Fruit fly (Drosophila melanogaster) whole organism, pupa: ENCODE results near the gene fz.

ENCODE experiments used
- CG10348 ChIP-seq: fragments of 200-800 bp; sonication (Bioruptor generic); IDR thresholded peaks from 2 replicates; pipeline ENCODE4 v1.3.6; 2022; ENCODE audit warnings: missing biosample characterization, missing genetic modification characterization
- CG12605 ChIP-seq: fragments of 200-800 bp; sonication (Bioruptor generic); IDR thresholded peaks from 2 replicates; pipeline ENCODE4 v1.3.6; 2022; ENCODE audit warnings: missing biosample characterization, missing genetic modification characterization
- CG13204 ChIP-seq: fragments of 200-800 bp; sonication (Bioruptor generic); optimal IDR thresholded peaks from 2 replicates; lab custom pipeline; 2018; ENCODE audit warnings: missing biosample characterization, mild to moderate bottlenecking, missing genetic modification characterization, moderate library complexity
- CG14655 ChIP-seq: fragments of 200-800 bp; sonication (Bioruptor generic); optimal IDR thresholded peaks from 3 replicates; lab custom pipeline; 2017; ENCODE audit warnings: mild to moderate bottlenecking, missing biosample characterization, missing genetic modification reagents, missing genetic modification characterization
- CG15710 ChIP-seq: fragments of 200-800 bp; sonication (Bioruptor generic); optimal IDR thresholded peaks from 2 replicates; lab custom pipeline; 2018; ENCODE audit warnings: missing biosample characterization, mild to moderate bottlenecking, missing genetic modification characterization, moderate library complexity
- CG17806 ChIP-seq: fragments of 200-800 bp; sonication (Bioruptor generic); optimal IDR thresholded peaks from 2 replicates; lab custom pipeline; 2018; ENCODE audit warnings: missing biosample characterization, mild to moderate bottlenecking, missing genetic modification characterization, moderate library complexity
- CG32121 ChIP-seq: fragments of 200-800 bp; sonication (Bioruptor generic); IDR thresholded peaks from 2 replicates; pipeline ENCODE4 v1.3.6; 2022; ENCODE audit warnings: missing biosample characterization, missing genetic modification characterization
- CG34367 ChIP-seq: fragments of 200-800 bp; sonication (Bioruptor generic); optimal IDR thresholded peaks from 2 replicates; lab custom pipeline; 2018; ENCODE audit warnings: missing biosample characterization, mild to moderate bottlenecking, missing genetic modification characterization
- CG4496 ChIP-seq: fragments of 200-800 bp; sonication (Bioruptor generic); IDR thresholded peaks from 3 replicates; pipeline ENCODE4 v1.3.6; 2022; ENCODE audit warnings: missing biosample characterization, missing genetic modification characterization
- CG8159 ChIP-seq: fragments of 200-800 bp; sonication (Bioruptor generic); optimal IDR thresholded peaks from 3 replicates; lab custom pipeline; 2018; ENCODE audit warnings: missing biosample characterization, mild to moderate bottlenecking, missing genetic modification characterization, moderate library complexity
- CG8301 ChIP-seq: fragments of 200-800 bp; sonication (Bioruptor generic); optimal IDR thresholded peaks from 2 replicates; lab custom pipeline; 2018; ENCODE audit warnings: missing biosample characterization, mild to moderate bottlenecking, missing genetic modification characterization
- CG9948 ChIP-seq: fragments of 200-800 bp; sonication (Bioruptor generic); optimal IDR thresholded peaks from 2 replicates; lab custom pipeline; 2018; ENCODE audit warnings: missing biosample characterization, mild to moderate bottlenecking, missing genetic modification characterization, moderate library complexity
- D1 ChIP-seq: fragments of 200-800 bp; sonication (Bioruptor generic); optimal IDR thresholded peaks from 2 replicates; lab custom pipeline; 2018; ENCODE audit warnings: missing biosample characterization, mild to moderate bottlenecking, missing genetic modification characterization, moderate library complexity
- EcR ChIP-seq: fragments of 200-800 bp; sonication (Bioruptor generic); optimal IDR thresholded peaks from 3 replicates; lab custom pipeline; 2019; ENCODE audit warnings: missing biosample characterization, missing genetic modification characterization, mild to moderate bottlenecking, moderate library complexity, missing genetic modification reagents
- Ets98B ChIP-seq: fragments of 200-800 bp; sonication (Bioruptor generic); IDR thresholded peaks from 2 replicates; pipeline ENCODE4 v1.3.6; 2022; ENCODE audit warnings: missing biosample characterization, missing genetic modification characterization
- Pif1A ChIP-seq: fragments of 200-800 bp; sonication (Bioruptor generic); optimal IDR thresholded peaks from 3 replicates; lab custom pipeline; 2016; ENCODE audit warnings: missing biosample characterization, missing genetic modification characterization
- Pif1B ChIP-seq: fragments of 200-800 bp; sonication (Bioruptor generic); optimal IDR thresholded peaks from 3 replicates; lab custom pipeline; 2016; ENCODE audit warnings: missing biosample characterization, missing genetic modification characterization
- Snoo ChIP-seq: fragments of 200-800 bp; sonication (Bioruptor generic); optimal IDR thresholded peaks from 3 replicates; lab custom pipeline; 2017; ENCODE audit warnings: missing biosample characterization, mild to moderate bottlenecking, missing genetic modification characterization, inconsistent platforms
- fd96Ca ChIP-seq: fragments of 200-800 bp; sonication (Bioruptor generic); IDR thresholded peaks from 3 replicates; pipeline ENCODE4 v1.3.6; 2022; ENCODE audit warnings: missing biosample characterization, missing genetic modification characterization
- gl ChIP-seq: fragments of 200-800 bp; sonication (Bioruptor generic); optimal IDR thresholded peaks from 2 replicates; lab custom pipeline; 2018; ENCODE audit warnings: missing biosample characterization, mild to moderate bottlenecking, missing genetic modification characterization
- rn ChIP-seq: fragments of 200-800 bp; sonication (Bioruptor generic); IDR thresholded peaks from 2 replicates; pipeline ENCODE4 v1.3.6; 2022; ENCODE audit warnings: missing biosample characterization, missing genetic modification characterization

Gene fz

dm6 chr3L:14297482-14297881 lies 23.3 kb downstream of the fz start:
- TF ChIP-seq CG15710 (tag; lab: Kevin White, UChicago) (peak; percentile 63), CG10348 (GFP tag; lab: Robert Waterston, UW) (no peak), CG13204 (no peak), CG17806 (peak; percentile 73), EcR (no peak), Pif1A (peak; percentile 72), rn (GFP tag; lab: Robert Waterston, UW) (no peak), CG34367 (tag; lab: Kevin White, UChicago) (peak; percentile 43), CG14655 (GFP tag; lab: Kevin White, UChicago) (peak; percentile 84), CG9948 (tag; lab: Kevin White, UChicago) (peak; percentile 82), Snoo (tag; lab: Kevin White, UChicago) (peak; percentile 56), D1 (tag; lab: Kevin White, UChicago) (peak; percentile 40), gl (tag; lab: Kevin White, UChicago) (peak; percentile 51), Pif1B (GFP tag; lab: Kevin White, UChicago) (peak; percentile 47), CG8301 (tag; lab: Kevin White, UChicago) (peak; percentile 81), CG32121 (GFP tag; lab: Robert Waterston, UW) (no peak), CG4496 (GFP tag; lab: Robert Waterston, UW) (peak; percentile 84), CG12605 (GFP tag; lab: Robert Waterston, UW) (peak; percentile 65), fd96Ca (no peak), CG8159 (tag; lab: Kevin White, UChicago) (peak; percentile 82), Ets98B (GFP tag; lab: Robert Waterston, UW) (peak; percentile 74)

- TF ChIP-seq CG32121 (GFP tag; lab: Robert Waterston, UW), result no peak
- TF ChIP-seq Ets98B (GFP tag; lab: Robert Waterston, UW), result no peak
- no peak for TF ChIP-seq CG4496 (GFP tag; lab: Robert Waterston, UW)
- TF ChIP-seq EcR, result no peak
- no peak for TF ChIP-seq Pif1B (GFP tag; lab: Kevin White, UChicago)
- TF ChIP-seq CG10348 (GFP tag; lab: Robert Waterston, UW), result no peak
- no peak for TF ChIP-seq gl (tag; lab: Kevin White, UChicago)
- no peak for TF ChIP-seq CG17806
- no peak for TF ChIP-seq CG13204
- TF ChIP-seq CG8301 (tag; lab: Kevin White, UChicago), result no peak
- TF ChIP-seq CG34367 (tag; lab: Kevin White, UChicago), result no peak
- no peak for TF ChIP-seq CG8159 (tag; lab: Kevin White, UChicago)
- no peak for TF ChIP-seq CG12605 (GFP tag; lab: Robert Waterston, UW)
- TF ChIP-seq CG9948 (tag; lab: Kevin White, UChicago), result no peak
- no peak for TF ChIP-seq CG15710 (tag; lab: Kevin White, UChicago)
- no peak for TF ChIP-seq CG14655 (GFP tag; lab: Kevin White, UChicago)
- no peak for TF ChIP-seq Snoo (tag; lab: Kevin White, UChicago)
- TF ChIP-seq Pif1A, result no peak
- TF ChIP-seq D1 (tag; lab: Kevin White, UChicago), result no peak
- no peak for TF ChIP-seq fd96Ca
These were observed 23.9 kb downstream of the fz start for dm6 chr3L:14298044-14298443.

- TF ChIP-seq CG12605 (GFP tag; lab: Robert Waterston, UW) (no peak), CG9948 (tag; lab: Kevin White, UChicago) (peak; percentile 48), CG34367 (tag; lab: Kevin White, UChicago) (peak; percentile 20), Snoo (tag; lab: Kevin White, UChicago) (no peak), CG8301 (tag; lab: Kevin White, UChicago) (no peak), D1 (tag; lab: Kevin White, UChicago) (peak; percentile 22), Pif1A (no peak), CG15710 (tag; lab: Kevin White, UChicago) (peak; percentile 16), CG17806 (peak; percentile 46), CG32121 (GFP tag; lab: Robert Waterston, UW) (no peak), CG8159 (tag; lab: Kevin White, UChicago) (peak; percentile 55)
These were observed 26.7 kb downstream of the fz start for dm6 chr3L:14300696-14301319.

dm6 chr3L:14301609-14302008 lies 27.5 kb downstream of the fz start:
- TF ChIP-seq CG9948 (tag; lab: Kevin White, UChicago) (peak; percentile 35), CG32121 (GFP tag; lab: Robert Waterston, UW) (no peak), EcR (no peak), Ets98B (GFP tag; lab: Robert Waterston, UW) (no peak), CG17806 (peak; percentile 24), CG8159 (tag; lab: Kevin White, UChicago) (peak; percentile 54), CG14655 (GFP tag; lab: Kevin White, UChicago) (no peak), CG15710 (tag; lab: Kevin White, UChicago) (peak; percentile 32)

- TF ChIP-seq CG9948 (tag; lab: Kevin White, UChicago), result peak; percentile 48
- no peak for TF ChIP-seq Ets98B (GFP tag; lab: Robert Waterston, UW)
- TF ChIP-seq gl (tag; lab: Kevin White, UChicago), result no peak
- peak; percentile 6 for TF ChIP-seq CG14655 (GFP tag; lab: Kevin White, UChicago)
- peak; percentile 25 for TF ChIP-seq CG17806
- TF ChIP-seq CG15710 (tag; lab: Kevin White, UChicago), result peak; percentile 17
These were observed 29.1 kb downstream of the fz start for dm6 chr3L:14303225-14303624.

- TF ChIP-seq CG17806 (peak; percentile 93), CG8159 (tag; lab: Kevin White, UChicago) (peak; percentile 90), D1 (tag; lab: Kevin White, UChicago) (peak; percentile 53), CG4496 (GFP tag; lab: Robert Waterston, UW) (peak; percentile 89), Snoo (tag; lab: Kevin White, UChicago) (peak; percentile 89), CG15710 (tag; lab: Kevin White, UChicago) (peak; percentile 91), Pif1B (GFP tag; lab: Kevin White, UChicago) (peak; percentile 85), CG9948 (tag; lab: Kevin White, UChicago) (peak; percentile 90), CG14655 (GFP tag; lab: Kevin White, UChicago) (peak; percentile 83), gl (tag; lab: Kevin White, UChicago) (peak; percentile 92), CG13204 (peak; percentile 77), Pif1A (peak; percentile 91), EcR (peak; percentile 70), fd96Ca (peak; percentile 84; the same call in 2 of the 3 replicates), rn (GFP tag; lab: Robert Waterston, UW) (peak; percentile 58), Ets98B (GFP tag; lab: Robert Waterston, UW) (peak; percentile 78), CG8301 (tag; lab: Kevin White, UChicago) (peak; percentile 78), CG32121 (GFP tag; lab: Robert Waterston, UW) (peak; percentile 70), CG34367 (tag; lab: Kevin White, UChicago) (peak; percentile 93), CG12605 (GFP tag; lab: Robert Waterston, UW) (peak; percentile 86), CG10348 (GFP tag; lab: Robert Waterston, UW) (no peak)
These were observed 29.7 kb downstream of the fz start for dm6 chr3L:14303848-14304247.
